Worm (Caenorhabditis elegans): Measurements from ENCODE around the gene haf-1.

Gene haf-1

ce11 chrIV:17413343-17413742 is 37.1 kb downstream of the haf-1 start:
- TF ChIP-seq unc-30 (tag; optimal IDR thresholded peaks at IDR 0.05) (no peak), jun-1 (tag; optimal IDR thresholded peaks at IDR 0.05) (no peak), rnt-1 (tag; optimal IDR thresholded peaks at IDR 0.05) (no peak), zag-1 (tag; optimal IDR thresholded peaks at IDR 0.05) (no peak), skn-1 (tag; optimal IDR thresholded peaks at IDR 0.05) (no peak), nhr-28 (tag; optimal IDR thresholded peaks at IDR 0.05) (no peak)

ce11 chrIV:17417723-17418122 is 41.5 kb downstream of the haf-1 start, which contains the start of gene npr-26:
Gene npr-26 (minus strand): TSS chrIV:17417823.
- no peak for TF ChIP-seq lin-35 (GFP tag; optimal IDR thresholded peaks at IDR 0.05)
- no peak for TF ChIP-seq pqm-1 (tag; optimal IDR thresholded peaks at IDR 0.05)
- TF ChIP-seq nhr-237 (tag; optimal IDR thresholded peaks at IDR 0.05) = no peak
- no peak for TF ChIP-seq lin-13 (GFP tag; optimal IDR thresholded peaks at IDR 0.05)
- TF ChIP-seq nhr-47 (tag; optimal IDR thresholded peaks at IDR 0.05) = no peak
- TF ChIP-seq nhr-28 (tag; optimal IDR thresholded peaks at IDR 0.05) = no peak

- no peak for TF ChIP-seq snpc-4 (tag; optimal IDR thresholded peaks at IDR 0.05)
- TF ChIP-seq ztf-4 (tag; optimal IDR thresholded peaks at IDR 0.05) = no peak
- TF ChIP-seq fkh-10 (GFP tag; optimal IDR thresholded peaks at IDR 0.05) = no peak
- TF ChIP-seq nhr-47 (tag; optimal IDR thresholded peaks at IDR 0.05) = peak; percentile 6
- no peak for TF ChIP-seq irx-1 (tag; optimal IDR thresholded peaks at IDR 0.05)
- TF ChIP-seq mep-1 (tag; optimal IDR thresholded peaks at IDR 0.05) = peak; percentile 28
- peak; percentile 11 for TF ChIP-seq unc-86 (tag; optimal IDR thresholded peaks at IDR 0.05)
- TF ChIP-seq ztf-11 (tag; optimal IDR thresholded peaks at IDR 0.05) = no peak
- no peak for TF ChIP-seq ceh-90 (tag; optimal IDR thresholded peaks at IDR 0.05)
- TF ChIP-seq blmp-1 (tag; optimal IDR thresholded peaks at IDR 0.05) = no peak
- TF ChIP-seq tbx-2 (tag; optimal IDR thresholded peaks at IDR 0.05) = no peak
- TF ChIP-seq sptf-1 (tag; optimal IDR thresholded peaks at IDR 0.05) = no peak
- no peak for TF ChIP-seq jun-1 (tag; optimal IDR thresholded peaks at IDR 0.05)
- peak in 1 of 2 experiments; percentile 27 for TF ChIP-seq lin-35 (GFP tag; optimal IDR thresholded peaks at IDR 0.05)
- no peak for TF ChIP-seq hpl-2 (GFP tag; optimal IDR thresholded peaks at IDR 0.05)
- peak; percentile 40 for TF ChIP-seq nhr-77 (tag; optimal IDR thresholded peaks at IDR 0.05)
- peak; percentile 27 for TF ChIP-seq snu-23 (GFP tag; optimal IDR thresholded peaks at IDR 0.05)
- TF ChIP-seq C04F5.9 (tag; optimal IDR thresholded peaks at IDR 0.05) = no peak
- no peak for TF ChIP-seq mab-9 (GFP tag; IDR thresholded peaks at IDR 0.05)
- no peak for TF ChIP-seq nhr-90 (tag; optimal IDR thresholded peaks at IDR 0.05; ENCODE audit: poor library complexity)
- peak; percentile 30 to 45 for TF ChIP-seq efl-1 (optimal IDR thresholded peaks at IDR 0.05)
- TF ChIP-seq efl-1 (GFP tag; optimal IDR thresholded peaks at IDR 0.05 in 1 of 2) = no peak
- peak; percentile 38 for TF ChIP-seq swsn-7 (tag; optimal IDR thresholded peaks at IDR 0.05)
- no peak for TF ChIP-seq pqm-1 (tag; optimal IDR thresholded peaks at IDR 0.05)
- TF ChIP-seq ces-1 (GFP tag; optimal IDR thresholded peaks at IDR 0.05) = no peak
- no peak for TF ChIP-seq nhr-76 (tag; optimal IDR thresholded peaks at IDR 0.05)
- TF ChIP-seq unc-130 (tag; optimal IDR thresholded peaks at IDR 0.05) = no peak
- peak; percentile 35 for TF ChIP-seq fkh-8 (tag; optimal IDR thresholded peaks at IDR 0.05)
- no peak for TF ChIP-seq nhr-28 (tag; optimal IDR thresholded peaks at IDR 0.05)
- peak; percentile 9 for TF ChIP-seq zag-1 (tag; optimal IDR thresholded peaks at IDR 0.05)
- peak; percentile 37 for TF ChIP-seq nhr-71 (tag; optimal IDR thresholded peaks at IDR 0.05)
- TF ChIP-seq lin-14 (GFP tag; optimal IDR thresholded peaks at IDR 0.05) = peak; percentile 85
- TF ChIP-seq fkh-4 (tag; optimal IDR thresholded peaks at IDR 0.05; ENCODE audit: borderline replicate concordance) = no peak
- no peak for TF ChIP-seq lin-39 (tag; optimal IDR thresholded peaks at IDR 0.05)
- TF ChIP-seq ets-5 (GFP tag; IDR thresholded peaks at IDR 0.05) = no peak
- peak; percentile 27; the same call in 1 of the 2 replicates for TF ChIP-seq nhr-19 (GFP tag; conservative IDR thresholded peaks at IDR 0.05)
- no peak for TF ChIP-seq pax-3 (tag; optimal IDR thresholded peaks at IDR 0.05)
- TF ChIP-seq grh-1 (GFP tag; IDR thresholded peaks at IDR 0.05) = no peak
- no peak for TF ChIP-seq ceh-88 (GFP tag; IDR thresholded peaks at IDR 0.05)
- TF ChIP-seq ceh-82 (tag; optimal IDR thresholded peaks at IDR 0.05) = peak in 1 of 3 experiments; percentile 40
- TF ChIP-seq unc-62 (GFP tag; optimal IDR thresholded peaks at IDR 0.05) = no peak
Observed at ce11 chrIV:17426970-17427369, 50.7 kb downstream of the haf-1 start.
